Worm (Caenorhabditis elegans) whole organism, midembryonic: ENCODE results near the gene spin-3.

Experiments
- cog-1 ChIP-seq: sonication (generic microtip); optimal IDR thresholded peaks from 2 replicates; lab custom pipeline; 2016; ENCODE audit warnings: missing genetic modification characterization, missing compliant biosample characterization
- flt-1 ChIP-seq: fragments of 200-800 bp; sonication (Bioruptor generic); IDR thresholded peaks from 2 replicates; pipeline ENCODE4 v1.3.6; 2022; ENCODE audit warnings: missing genetic modification characterization, missing compliant biosample characterization
- klf-2 ChIP-seq: fragments of 200-800 bp; sonication (Bioruptor generic); conservative IDR thresholded peaks from 2 replicates; pipeline ENCODE4 v1.3.6; 2022; ENCODE audit warnings: missing genetic modification reagents, missing genetic modification characterization, missing compliant biosample characterization
- med-1 ChIP-seq: sonication (generic microtip); optimal IDR thresholded peaks from 2 replicates; lab custom pipeline; 2017; ENCODE audit warnings: missing genetic modification characterization, mild to moderate bottlenecking, missing compliant biosample characterization, antibody characterized with exemption, missing genetic modification reagents; ENCODE audit not compliant: insufficient read depth
- ref-1 ChIP-seq: fragments of 200-800 bp; sonication (Bioruptor generic); conservative IDR thresholded peaks from 2 replicates; pipeline ENCODE4 v1.3.6; 2022; ENCODE audit warnings: missing genetic modification reagents, missing genetic modification characterization, missing compliant biosample characterization
- ztf-23 ChIP-seq: fragments of 200-800 bp; sonication (Bioruptor generic); IDR thresholded peaks from 2 replicates; pipeline ENCODE4 v1.3.6; 2022; ENCODE audit warnings: missing genetic modification reagents, missing genetic modification characterization, missing compliant biosample characterization
- ztf-29 ChIP-seq: fragments of 200-800 bp; sonication (Bioruptor generic); IDR thresholded peaks from 2 replicates; pipeline ENCODE4 v1.3.6; 2022; ENCODE audit warnings: missing genetic modification reagents, missing genetic modification characterization, missing compliant biosample characterization

DNA sequence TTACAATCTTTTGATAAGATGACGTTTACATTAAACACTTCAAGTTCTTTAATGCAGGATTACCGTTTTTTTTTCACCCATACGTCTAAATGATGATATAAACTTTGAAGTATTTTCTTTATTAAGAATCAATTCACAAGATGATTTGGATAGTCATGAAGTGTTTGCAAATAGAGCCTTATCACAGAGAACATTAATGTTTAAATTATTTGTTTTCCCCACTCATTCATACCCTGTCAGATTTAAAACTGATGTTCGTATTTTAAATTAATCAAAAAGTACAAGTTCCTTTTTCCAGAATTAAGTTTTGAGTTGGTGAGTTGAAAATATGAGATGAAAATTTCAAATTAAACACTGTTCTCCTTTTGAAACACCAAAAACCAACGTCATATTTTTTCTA, 39.4 kb upstream of the spin-3 start, which contains the start of gene R03G8.3:
- TF ChIP-seq flt-1 (GFP tag; lab: Robert Waterston, UW) (no peak), ztf-29 (GFP tag; lab: Robert Waterston, UW) (no peak), ref-1 (no peak), ztf-23 (GFP tag; lab: Robert Waterston, UW) (no peak), med-1 (GFP tag; lab: Kevin White, UChicago) (no peak), cog-1 (tag; lab: Kevin White, UChicago) (no peak), klf-2 (GFP tag; lab: Robert Waterston, UW) (no peak)
